Fruit fly (Drosophila melanogaster) whole organism, pupa: ENCODE measurements around the gene CG10943.

Experiments used
- CG10348 ChIP-seq: fragments of 200-800 bp; sonication (Bioruptor generic); IDR thresholded peaks from 2 replicates; pipeline ENCODE4 v1.3.6; 2022; ENCODE audit warnings: missing biosample characterization, missing genetic modification characterization
- CG12605 ChIP-seq: fragments of 200-800 bp; sonication (Bioruptor generic); IDR thresholded peaks from 2 replicates; pipeline ENCODE4 v1.3.6; 2022; ENCODE audit warnings: missing biosample characterization, missing genetic modification characterization
- CG13204 ChIP-seq: fragments of 200-800 bp; sonication (Bioruptor generic); optimal IDR thresholded peaks from 2 replicates; lab custom pipeline; 2018; ENCODE audit warnings: missing biosample characterization, mild to moderate bottlenecking, missing genetic modification characterization, moderate library complexity
- CG14655 ChIP-seq: fragments of 200-800 bp; sonication (Bioruptor generic); optimal IDR thresholded peaks from 3 replicates; lab custom pipeline; 2017; ENCODE audit warnings: mild to moderate bottlenecking, missing biosample characterization, missing genetic modification reagents, missing genetic modification characterization
- CG15710 ChIP-seq: fragments of 200-800 bp; sonication (Bioruptor generic); optimal IDR thresholded peaks from 2 replicates; lab custom pipeline; 2018; ENCODE audit warnings: missing biosample characterization, mild to moderate bottlenecking, missing genetic modification characterization, moderate library complexity
- CG17806 ChIP-seq: fragments of 200-800 bp; sonication (Bioruptor generic); optimal IDR thresholded peaks from 2 replicates; lab custom pipeline; 2018; ENCODE audit warnings: missing biosample characterization, mild to moderate bottlenecking, missing genetic modification characterization, moderate library complexity
- CG32121 ChIP-seq: fragments of 200-800 bp; sonication (Bioruptor generic); IDR thresholded peaks from 2 replicates; pipeline ENCODE4 v1.3.6; 2022; ENCODE audit warnings: missing biosample characterization, missing genetic modification characterization
- CG34367 ChIP-seq: fragments of 200-800 bp; sonication (Bioruptor generic); optimal IDR thresholded peaks from 2 replicates; lab custom pipeline; 2018; ENCODE audit warnings: missing biosample characterization, mild to moderate bottlenecking, missing genetic modification characterization
- CG4496 ChIP-seq: fragments of 200-800 bp; sonication (Bioruptor generic); IDR thresholded peaks from 3 replicates; pipeline ENCODE4 v1.3.6; 2022; ENCODE audit warnings: missing biosample characterization, missing genetic modification characterization
- CG8301 ChIP-seq: fragments of 200-800 bp; sonication (Bioruptor generic); optimal IDR thresholded peaks from 2 replicates; lab custom pipeline; 2018; ENCODE audit warnings: missing biosample characterization, mild to moderate bottlenecking, missing genetic modification characterization
- CG9948 ChIP-seq: fragments of 200-800 bp; sonication (Bioruptor generic); optimal IDR thresholded peaks from 2 replicates; lab custom pipeline; 2018; ENCODE audit warnings: missing biosample characterization, mild to moderate bottlenecking, missing genetic modification characterization, moderate library complexity
- D1 ChIP-seq: fragments of 200-800 bp; sonication (Bioruptor generic); optimal IDR thresholded peaks from 2 replicates; lab custom pipeline; 2018; ENCODE audit warnings: missing biosample characterization, mild to moderate bottlenecking, missing genetic modification characterization, moderate library complexity
- EcR ChIP-seq: fragments of 200-800 bp; sonication (Bioruptor generic); optimal IDR thresholded peaks from 3 replicates; lab custom pipeline; 2019; ENCODE audit warnings: missing biosample characterization, missing genetic modification characterization, mild to moderate bottlenecking, moderate library complexity, missing genetic modification reagents
- Ets98B ChIP-seq: fragments of 200-800 bp; sonication (Bioruptor generic); IDR thresholded peaks from 2 replicates; pipeline ENCODE4 v1.3.6; 2022; ENCODE audit warnings: missing biosample characterization, missing genetic modification characterization
- Pif1A ChIP-seq: fragments of 200-800 bp; sonication (Bioruptor generic); optimal IDR thresholded peaks from 3 replicates; lab custom pipeline; 2016; ENCODE audit warnings: missing biosample characterization, missing genetic modification characterization
- Pif1B ChIP-seq: fragments of 200-800 bp; sonication (Bioruptor generic); optimal IDR thresholded peaks from 3 replicates; lab custom pipeline; 2016; ENCODE audit warnings: missing biosample characterization, missing genetic modification characterization
- Snoo ChIP-seq: fragments of 200-800 bp; sonication (Bioruptor generic); optimal IDR thresholded peaks from 3 replicates; lab custom pipeline; 2017; ENCODE audit warnings: missing biosample characterization, mild to moderate bottlenecking, missing genetic modification characterization, inconsistent platforms
- fd96Ca ChIP-seq: fragments of 200-800 bp; sonication (Bioruptor generic); IDR thresholded peaks from 3 replicates; pipeline ENCODE4 v1.3.6; 2022; ENCODE audit warnings: missing biosample characterization, missing genetic modification characterization
- gl ChIP-seq: fragments of 200-800 bp; sonication (Bioruptor generic); optimal IDR thresholded peaks from 2 replicates; lab custom pipeline; 2018; ENCODE audit warnings: missing biosample characterization, mild to moderate bottlenecking, missing genetic modification characterization
- rn ChIP-seq: fragments of 200-800 bp; sonication (Bioruptor generic); IDR thresholded peaks from 2 replicates; pipeline ENCODE4 v1.3.6; 2022; ENCODE audit warnings: missing biosample characterization, missing genetic modification characterization

The CG10943 gene

dm6 chr3L:12874211-12874610, 11.5 kb upstream of the CG10943 start:
- TF ChIP-seq Pif1A (GFP tag; lab: Kevin White, UChicago) (no peak), CG17806 (tag; lab: Kevin White, UChicago) (no peak), CG13204 (GFP tag; lab: Kevin White, UChicago) (no peak), CG14655 (GFP tag; lab: Kevin White, UChicago) (no peak), CG12605 (GFP tag; lab: Robert Waterston, UW) (no peak), CG32121 (no peak), CG8301 (no peak), CG34367 (tag; lab: Kevin White, UChicago) (no peak), CG10348 (no peak), CG15710 (tag; lab: Kevin White, UChicago) (no peak)

- TF ChIP-seq Ets98B (GFP tag; lab: Robert Waterston, UW) (no peak), fd96Ca (no peak), D1 (no peak), CG13204 (GFP tag; lab: Kevin White, UChicago) (no peak), CG34367 (tag; lab: Kevin White, UChicago) (no peak), CG9948 (tag; lab: Kevin White, UChicago) (no peak)
These were observed 5.3 kb upstream of the CG10943 start for dm6 chr3L:12867956-12868443.

dm6 chr3L:12864472-12864871, 1.8 kb upstream of the CG10943 start:
- no peak for TF ChIP-seq gl (tag; lab: Kevin White, UChicago)
- no peak for TF ChIP-seq CG13204 (GFP tag; lab: Kevin White, UChicago)
- TF ChIP-seq CG15710 (tag; lab: Kevin White, UChicago), result no peak
- no peak for TF ChIP-seq Pif1B (GFP tag; lab: Kevin White, UChicago)
- TF ChIP-seq CG9948 (tag; lab: Kevin White, UChicago), result no peak
- TF ChIP-seq Ets98B (GFP tag; lab: Robert Waterston, UW), result no peak
- no peak for TF ChIP-seq CG34367 (tag; lab: Kevin White, UChicago)
- TF ChIP-seq EcR (GFP tag; lab: Kevin White, UChicago), result no peak
- no peak for TF ChIP-seq rn
- TF ChIP-seq CG32121, result no peak
- TF ChIP-seq CG14655 (GFP tag; lab: Kevin White, UChicago), result no peak
- TF ChIP-seq Pif1A (GFP tag; lab: Kevin White, UChicago), result no peak
- no peak for TF ChIP-seq CG17806 (tag; lab: Kevin White, UChicago)
- no peak for TF ChIP-seq CG12605 (GFP tag; lab: Robert Waterston, UW)
- no peak for TF ChIP-seq CG10348
- no peak for TF ChIP-seq Snoo (tag; lab: Kevin White, UChicago)

- TF ChIP-seq rn (no peak), CG10348 (no peak), D1 (peak; percentile 5), CG15710 (tag; lab: Kevin White, UChicago) (no peak), EcR (GFP tag; lab: Kevin White, UChicago) (no peak), Snoo (tag; lab: Kevin White, UChicago) (no peak), CG14655 (GFP tag; lab: Kevin White, UChicago) (no peak), CG4496 (GFP tag; lab: Robert Waterston, UW) (no peak), CG34367 (tag; lab: Kevin White, UChicago) (no peak)
These were observed 1.3 kb downstream of the CG10943 start, which contains the start of gene CG32107 for dm6 chr3L:12861255-12861899. TSS of gene CG32107 (minus strand) at chr3L:12861305.

- TF ChIP-seq CG32121, result no peak
- TF ChIP-seq Pif1A (GFP tag; lab: Kevin White, UChicago), result no peak
- TF ChIP-seq EcR (GFP tag; lab: Kevin White, UChicago), result no peak
- no peak for TF ChIP-seq Snoo (tag; lab: Kevin White, UChicago)
These were observed 5.1 kb downstream of the CG10943 start for dm6 chr3L:12857553-12858122.

- TF ChIP-seq CG14655 (GFP tag; lab: Kevin White, UChicago), result no peak
- TF ChIP-seq CG13204 (GFP tag; lab: Kevin White, UChicago), result no peak
These were observed 9.3 kb downstream of the CG10943 start, which contains the start of gene Ent3 for dm6 chr3L:12853423-12853822. TSS of gene Ent3 (plus strand) at chr3L:12853646.

- no peak for TF ChIP-seq CG13204 (GFP tag; lab: Kevin White, UChicago)
- no peak for TF ChIP-seq D1
- no peak for TF ChIP-seq Ets98B (GFP tag; lab: Robert Waterston, UW)
- TF ChIP-seq gl (tag; lab: Kevin White, UChicago), result no peak
- TF ChIP-seq Snoo (tag; lab: Kevin White, UChicago), result peak; percentile 36
- TF ChIP-seq Pif1B (GFP tag; lab: Kevin White, UChicago), result no peak
- no peak for TF ChIP-seq fd96Ca
- no peak for TF ChIP-seq CG15710 (tag; lab: Kevin White, UChicago)
- TF ChIP-seq CG4496 (GFP tag; lab: Robert Waterston, UW), result peak; percentile 62
- no peak for TF ChIP-seq CG34367 (tag; lab: Kevin White, UChicago)
- no peak for TF ChIP-seq CG10348
- TF ChIP-seq, all 21 proteins: peak for 2
These were observed 12.8 kb downstream of the CG10943 start, which contains the start of the genes CG10948 and Wbp2 for dm6 chr3L:12849867-12850301. TSS of gene CG10948 (minus strand) at chr3L:12850117. TSS of gene Wbp2 (plus strand) at chr3L:12850165.
